Fruit fly (Drosophila melanogaster) whole organism, adult: ENCODE measurements around the gene Tbca.

Experiments used
- CG11617 ChIP-seq: fragments of 200-800 bp; sonication (Bioruptor generic); optimal IDR thresholded peaks from 2 replicates; lab custom pipeline; 2017; ENCODE audit warnings: mild to moderate bottlenecking, missing biosample characterization, missing genetic modification reagents, missing genetic modification characterization
- CG12768 ChIP-seq: fragments of 200-800 bp; sonication (Bioruptor generic); optimal IDR thresholded peaks from 2 replicates; lab custom pipeline; 2017; ENCODE audit warnings: missing biosample characterization, missing genetic modification characterization, mild to moderate bottlenecking, moderate library complexity, missing genetic modification reagents
- CG14711 ChIP-seq: fragments of 200-800 bp; sonication (Bioruptor generic); optimal IDR thresholded peaks from 2 replicates; lab custom pipeline; 2018; ENCODE audit warnings: missing biosample characterization, mild to moderate bottlenecking, missing genetic modification characterization, moderate library complexity
- CG1620 ChIP-seq: fragments of 200-800 bp; sonication (Bioruptor generic); optimal IDR thresholded peaks from 2 replicates; lab custom pipeline; 2016; ENCODE audit warnings: missing biosample characterization, missing genetic modification characterization
- CG33017 ChIP-seq: fragments of 200-800 bp; sonication (Bioruptor generic); optimal IDR thresholded peaks from 2 replicates; lab custom pipeline; 2018; ENCODE audit warnings: missing biosample characterization, mild to moderate bottlenecking, missing genetic modification characterization, moderate library complexity
- CG5204 ChIP-seq: fragments of 200-800 bp; sonication (Bioruptor generic); optimal IDR thresholded peaks from 2 replicates; lab custom pipeline; 2016; ENCODE audit warnings: missing biosample characterization, missing genetic modification characterization
- CG7045 ChIP-seq: fragments of 200-800 bp; sonication (Bioruptor generic); optimal IDR thresholded peaks from 2 replicates; lab custom pipeline; 2017; ENCODE audit warnings: missing biosample characterization, mild to moderate bottlenecking, missing genetic modification characterization
- CG7101 ChIP-seq: fragments of 200-800 bp; sonication (Bioruptor generic); optimal IDR thresholded peaks from 2 replicates; lab custom pipeline; 2018; ENCODE audit warnings: missing biosample characterization, mild to moderate bottlenecking, missing genetic modification characterization, moderate library complexity
- Clk ChIP-seq: fragments of 200-800 bp; sonication (Bioruptor generic); optimal IDR thresholded peaks from 2 replicates; lab custom pipeline; 2017; ENCODE audit warnings: missing biosample characterization, missing genetic modification characterization
- Crg-1 ChIP-seq: fragments of 200-800 bp; sonication (Bioruptor generic); optimal IDR thresholded peaks from 2 replicates; lab custom pipeline; 2016; ENCODE audit warnings: missing biosample characterization, missing genetic modification characterization
- Hr96 ChIP-seq: fragments of 200-800 bp; sonication (Bioruptor generic); optimal IDR thresholded peaks from 2 replicates; lab custom pipeline; 2016; ENCODE audit warnings: missing biosample characterization, missing genetic modification characterization
- Mnt ChIP-seq: fragments of 200-800 bp; sonication (Bioruptor generic); optimal IDR thresholded peaks from 2 replicates; lab custom pipeline; 2016; ENCODE audit warnings: missing biosample characterization, mild to moderate bottlenecking, missing genetic modification characterization
- bab1 ChIP-seq: fragments of 200-800 bp; sonication (Bioruptor generic); optimal IDR thresholded peaks from 3 replicates; lab custom pipeline; 2019; ENCODE audit warnings: missing biosample characterization, mild to moderate bottlenecking, missing genetic modification characterization, moderate library complexity
- cic ChIP-seq: fragments of 200-800 bp; sonication (Bioruptor generic); optimal IDR thresholded peaks from 2 replicates; lab custom pipeline; 2017; ENCODE audit warnings: missing biosample characterization, mild to moderate bottlenecking, missing genetic modification characterization, moderate library complexity
- cnc ChIP-seq, 2 experiments: fragments of >200 bp; optimal IDR thresholded peaks; 2 replicates each; lab custom pipeline; 2017
- kay ChIP-seq: fragments of 200-800 bp; sonication (Bioruptor generic); peaks from one replicate; lab custom pipeline; 2016; ENCODE audit warnings: missing biosample characterization, missing genetic modification characterization, borderline replicate concordance
- ovo ChIP-seq: fragments of 200-800 bp; sonication (Bioruptor generic); optimal IDR thresholded peaks from 2 replicates; lab custom pipeline; 2016; ENCODE audit warnings: missing biosample characterization, missing genetic modification characterization
- pad ChIP-seq: fragments of 200-800 bp; sonication (Bioruptor generic); optimal IDR thresholded peaks from 3 replicates; lab custom pipeline; 2017; ENCODE audit warnings: missing biosample characterization, missing genetic modification characterization, mild to moderate bottlenecking, moderate library complexity, missing genetic modification reagents
- tj ChIP-seq: fragments of 200-800 bp; sonication (Bioruptor generic); optimal IDR thresholded peaks from 3 replicates; lab custom pipeline; 2017; ENCODE audit warnings: missing biosample characterization, mild to moderate bottlenecking, missing genetic modification characterization, moderate library complexity
- toe ChIP-seq: fragments of 200-800 bp; sonication (Bioruptor generic); optimal IDR thresholded peaks from 2 replicates; lab custom pipeline; 2016; ENCODE audit warnings: missing biosample characterization, missing genetic modification characterization

Gene Tbca

DNA sequence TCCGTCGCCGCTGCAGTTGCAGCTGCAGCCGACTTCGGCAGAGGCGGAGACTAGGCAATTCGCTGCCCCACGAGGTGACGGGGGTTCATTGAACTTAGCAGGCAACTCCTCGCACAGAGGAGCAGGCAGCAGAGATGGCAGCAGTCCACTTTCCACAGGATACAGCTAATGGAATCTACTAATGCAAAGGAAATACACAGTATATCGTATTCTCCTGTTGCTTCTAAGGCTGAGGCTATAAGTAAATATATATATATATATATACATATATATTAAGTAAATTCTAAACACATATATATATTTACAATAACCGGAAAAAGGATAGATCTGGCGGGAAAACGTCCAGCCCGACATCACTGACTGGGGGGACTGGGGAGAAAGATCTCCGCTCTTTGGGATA is 39.9 kb upstream of the Tbca start:
- TF ChIP-seq CG11617: no peak
- TF ChIP-seq ovo (GFP tag; lab: Kevin White, UChicago): no peak
- no peak for TF ChIP-seq tj (GFP tag; lab: Kevin White, UChicago)
- no peak for TF ChIP-seq cic (GFP tag; lab: Kevin White, UChicago)
- no peak for TF ChIP-seq CG5204
- TF ChIP-seq kay: no peak
- no peak for TF ChIP-seq Mnt (GFP tag; lab: Kevin White, UChicago)
- no peak for TF ChIP-seq Crg-1 (GFP tag; lab: Kevin White, UChicago)
- no peak for TF ChIP-seq CG12768 (GFP tag; lab: Kevin White, UChicago)
- no peak for TF ChIP-seq cnc (optimal IDR thresholded peaks at IDR 0.05; lab: Kevin White, UChicago)
- no peak for TF ChIP-seq CG7045 (GFP tag; lab: Kevin White, UChicago)
- no peak for TF ChIP-seq pad
- TF ChIP-seq Hr96 (GFP tag; lab: Kevin White, UChicago): no peak
- no peak for TF ChIP-seq bab1
- no peak for TF ChIP-seq CG14711 (tag; lab: Kevin White, UChicago)
- no peak for TF ChIP-seq CG1620 (GFP tag; lab: Kevin White, UChicago)
- no peak for TF ChIP-seq toe (GFP tag; lab: Kevin White, UChicago)
- no peak for TF ChIP-seq CG7101 (tag; lab: Kevin White, UChicago)

DNA sequence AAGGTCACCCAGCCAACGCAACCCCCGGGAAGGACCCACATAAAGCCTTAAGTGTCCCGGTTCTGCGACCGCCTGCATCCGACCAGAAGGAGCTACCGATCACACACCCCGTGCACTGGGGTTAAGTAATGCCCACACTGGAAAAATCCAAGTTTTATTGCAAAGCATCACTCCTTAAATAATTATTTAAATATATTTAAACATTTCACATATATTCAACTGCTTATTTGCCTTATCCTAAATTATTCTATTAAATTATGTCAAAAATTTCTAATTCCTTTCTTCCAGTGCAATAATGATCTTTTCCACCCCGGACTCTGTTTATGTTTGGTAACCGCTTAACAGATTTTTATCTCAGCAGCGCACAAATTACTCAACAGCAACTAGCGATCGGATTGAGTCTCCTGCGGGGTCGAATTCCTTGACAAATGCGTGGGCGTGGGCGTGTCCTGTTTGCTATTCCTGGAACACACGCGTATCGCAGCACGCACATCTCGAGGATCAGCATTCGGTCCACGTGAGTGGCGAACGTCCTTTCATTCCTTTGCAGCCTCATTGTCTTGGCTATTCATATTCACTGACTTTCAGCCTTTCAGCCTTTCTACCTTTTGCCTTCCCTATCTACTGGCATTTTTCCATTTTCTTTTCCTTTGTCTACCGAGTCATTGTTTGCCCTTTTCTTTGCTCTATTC is 38.6 kb upstream of the Tbca start:
- no peak for TF ChIP-seq CG7045 (GFP tag; lab: Kevin White, UChicago)
- no peak for TF ChIP-seq cnc (optimal IDR thresholded peaks at IDR 0.05; lab: Kevin White, UChicago)
- TF ChIP-seq toe (GFP tag; lab: Kevin White, UChicago): no peak
- no peak for TF ChIP-seq CG1620 (GFP tag; lab: Kevin White, UChicago)
- TF ChIP-seq pad: no peak

- TF ChIP-seq CG7101 (tag; lab: Kevin White, UChicago): no peak
- no peak for TF ChIP-seq Hr96 (GFP tag; lab: Kevin White, UChicago)
- TF ChIP-seq Mnt (GFP tag; lab: Kevin White, UChicago): no peak
- no peak for TF ChIP-seq toe (GFP tag; lab: Kevin White, UChicago)
- TF ChIP-seq ovo (GFP tag; lab: Kevin White, UChicago): no peak
- no peak for TF ChIP-seq CG7045 (GFP tag; lab: Kevin White, UChicago)
- no peak for TF ChIP-seq CG33017
- TF ChIP-seq CG5204: no peak
- TF ChIP-seq bab1: no peak
- no peak for TF ChIP-seq tj (GFP tag; lab: Kevin White, UChicago)
- no peak for TF ChIP-seq Crg-1 (GFP tag; lab: Kevin White, UChicago)
- TF ChIP-seq cic (GFP tag; lab: Kevin White, UChicago): no peak
- TF ChIP-seq CG11617: no peak
- no peak for TF ChIP-seq CG12768 (GFP tag; lab: Kevin White, UChicago)
- TF ChIP-seq CG1620 (GFP tag; lab: Kevin White, UChicago): no peak
Measured at dm6 chr3R:31706142-31706894, 37.0 kb upstream of the Tbca start.

DNA sequence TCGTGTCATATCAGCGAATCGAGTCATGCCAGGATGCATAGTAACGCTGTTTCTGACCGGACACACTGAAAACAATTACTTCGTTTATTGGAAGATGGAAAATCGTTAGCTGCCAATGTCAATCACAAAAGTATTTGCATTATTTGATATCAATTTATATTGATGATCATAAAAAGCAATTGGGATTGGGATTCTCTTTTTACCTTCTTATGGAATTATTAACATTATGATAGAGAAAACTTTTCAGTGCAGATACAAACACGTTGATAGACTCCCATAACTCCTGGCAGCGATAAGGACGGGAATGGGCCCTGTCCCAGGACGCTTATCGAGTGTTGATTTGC is 36.4 kb upstream of the Tbca start:
- TF ChIP-seq CG5204 (no peak), ovo (GFP tag; lab: Kevin White, UChicago) (no peak), CG33017 (no peak), cnc (optimal IDR thresholded peaks at IDR 0.05; lab: Kevin White, UChicago) (no peak), Clk (GFP tag; lab: Kevin White, UChicago) (no peak), Mnt (GFP tag; lab: Kevin White, UChicago) (no peak), Hr96 (GFP tag; lab: Kevin White, UChicago) (no peak), CG1620 (GFP tag; lab: Kevin White, UChicago) (no peak), CG11617 (no peak), toe (GFP tag; lab: Kevin White, UChicago) (no peak), CG14711 (tag; lab: Kevin White, UChicago) (no peak), kay (no peak), bab1 (no peak), CG7101 (tag; lab: Kevin White, UChicago) (no peak)

dm6 chr3R:31708240-31708639 is 35.0 kb upstream of the Tbca start, which contains the start of gene CG42693:
Gene CG42693, minus strand, starts transcription at chr3R:31708340.
- no peak for TF ChIP-seq Clk (GFP tag; lab: Kevin White, UChicago)
- TF ChIP-seq cnc (optimal IDR thresholded peaks at IDR 0.05; lab: Kevin White, UChicago): no peak
- TF ChIP-seq bab1: no peak
- TF ChIP-seq toe (GFP tag; lab: Kevin White, UChicago): no peak
- TF ChIP-seq CG12768 (GFP tag; lab: Kevin White, UChicago): no peak
- no peak for TF ChIP-seq CG5204
- TF ChIP-seq cic (GFP tag; lab: Kevin White, UChicago): no peak
- no peak for TF ChIP-seq Mnt (GFP tag; lab: Kevin White, UChicago)
- TF ChIP-seq Hr96 (GFP tag; lab: Kevin White, UChicago): no peak
- TF ChIP-seq ovo (GFP tag; lab: Kevin White, UChicago): no peak
- no peak for TF ChIP-seq CG11617
- no peak for TF ChIP-seq CG33017
- no peak for TF ChIP-seq CG14711 (tag; lab: Kevin White, UChicago)
- TF ChIP-seq CG7101 (tag; lab: Kevin White, UChicago): no peak
- no peak for TF ChIP-seq kay
- TF ChIP-seq CG1620 (GFP tag; lab: Kevin White, UChicago): no peak
- no peak for TF ChIP-seq CG7045 (GFP tag; lab: Kevin White, UChicago)
- no peak for TF ChIP-seq tj (GFP tag; lab: Kevin White, UChicago)
- no peak for TF ChIP-seq Crg-1 (GFP tag; lab: Kevin White, UChicago)
